Worm (Caenorhabditis elegans) whole organism, L2 larva: Measurements from ENCODE around the gene egg-2.

ENCODE experiments used
- C34F6.9 ChIP-seq: fragments of 150-350 bp; optimal IDR thresholded peaks from 2 replicates; lab custom pipeline; 2014; ENCODE audit warnings: missing biosample characterization, missing genetic modification characterization
- F13H6.1 ChIP-seq: sonication (generic microtip); optimal IDR thresholded peaks from 2 replicates; lab custom pipeline; 2016; ENCODE audit warnings: missing genetic modification characterization, missing compliant biosample characterization
- R02D3.7 ChIP-seq: fragments of 150-350 bp; optimal IDR thresholded peaks from 2 replicates; lab custom pipeline; 2014; ENCODE audit warnings: missing biosample characterization, missing genetic modification characterization
- Y55F3AM.14 ChIP-seq: fragments of 200-800 bp; sonication (Bioruptor generic); optimal IDR thresholded peaks from 2 replicates; lab custom pipeline; 2018; ENCODE audit warnings: mild to moderate bottlenecking, missing genetic modification characterization, missing compliant biosample characterization
- ZK546.5 ChIP-seq: sonication (generic microtip); optimal IDR thresholded peaks from 2 replicates; lab custom pipeline; 2017; ENCODE audit warnings: missing biosample characterization, missing genetic modification characterization
- aly-2 ChIP-seq: fragments of 150-350 bp; optimal IDR thresholded peaks from 2 replicates; lab custom pipeline; 2014; ENCODE audit warnings: missing biosample characterization, missing genetic modification characterization
- ceh-16 ChIP-seq: fragments of 150-350 bp; optimal IDR thresholded peaks from 2 replicates; lab custom pipeline; 2014; ENCODE audit warnings: missing biosample characterization, missing genetic modification characterization
- ceh-82 ChIP-seq: fragments of 150-350 bp; optimal IDR thresholded peaks from 2 replicates; lab custom pipeline; 2014; ENCODE audit warnings: missing biosample characterization, missing genetic modification characterization
- crh-2 ChIP-seq: sonication (generic microtip); optimal IDR thresholded peaks from 2 replicates; lab custom pipeline; 2017; ENCODE audit warnings: missing biosample characterization, missing genetic modification characterization
- egl-27 ChIP-seq: sonication (generic microtip); optimal IDR thresholded peaks from 3 replicates; lab custom pipeline; 2017; ENCODE audit warnings: missing biosample characterization, missing genetic modification reagents, missing genetic modification characterization
- elt-3 ChIP-seq: sonication (generic microtip); optimal IDR thresholded peaks from 2 replicates; lab custom pipeline; 2017; ENCODE audit warnings: missing biosample characterization, missing genetic modification characterization
- fos-1 ChIP-seq: fragments of 150-350 bp; optimal IDR thresholded peaks from 2 replicates; lab custom pipeline; 2014; ENCODE audit warnings: missing biosample characterization, missing genetic modification characterization
- gmeb-1 ChIP-seq: fragments of 150-350 bp; optimal IDR thresholded peaks from 2 replicates; lab custom pipeline; 2014; ENCODE audit warnings: missing biosample characterization, missing genetic modification characterization
- lin-13 ChIP-seq: fragments of 150-350 bp; optimal IDR thresholded peaks from 2 replicates; lab custom pipeline; 2014; ENCODE audit warnings: missing biosample characterization, missing genetic modification reagents, missing genetic modification characterization
- lin-39 ChIP-seq: fragments of 150-350 bp; optimal IDR thresholded peaks from 2 replicates; lab custom pipeline; 2014; ENCODE audit warnings: missing biosample characterization, missing genetic modification reagents, missing genetic modification characterization
- lsy-2 ChIP-seq, 2 experiments: fragments of 150-350 bp in 1 of 2; sonication (generic microtip) in 1 of 2; optimal IDR thresholded peaks; 2 replicates each; lab custom pipeline; 2014 to 2017; ENCODE audit warnings: missing biosample characterization in 2 of 2, missing genetic modification characterization in 2 of 2
- mab-5 ChIP-seq: fragments of 150-350 bp; optimal IDR thresholded peaks from 2 replicates; lab custom pipeline; 2014; ENCODE audit warnings: missing biosample characterization, missing genetic modification characterization
- nhr-10 ChIP-seq: sonication (generic microtip); optimal IDR thresholded peaks from 2 replicates; lab custom pipeline; 2017; ENCODE audit warnings: missing biosample characterization, missing genetic modification characterization
- nhr-11 ChIP-seq: fragments of 150-350 bp; optimal IDR thresholded peaks from 2 replicates; lab custom pipeline; 2014; ENCODE audit warnings: missing biosample characterization, missing genetic modification characterization
- nhr-12 ChIP-seq: fragments of 150-350 bp; optimal IDR thresholded peaks from 2 replicates; lab custom pipeline; 2014; ENCODE audit warnings: missing biosample characterization, missing genetic modification characterization
- nhr-129 ChIP-seq: fragments of 150-350 bp; optimal IDR thresholded peaks from 2 replicates; lab custom pipeline; 2014; ENCODE audit warnings: missing biosample characterization, missing genetic modification characterization
- nhr-23 ChIP-seq: fragments of 150-350 bp; optimal IDR thresholded peaks from 2 replicates; lab custom pipeline; 2014; ENCODE audit warnings: missing biosample characterization, missing genetic modification reagents, missing genetic modification characterization
- nhr-237 ChIP-seq: fragments of 150-350 bp; optimal IDR thresholded peaks from 2 replicates; lab custom pipeline; 2014; ENCODE audit warnings: missing biosample characterization, missing genetic modification characterization
- nhr-25 ChIP-seq: fragments of 150-350 bp; sonication (generic microtip); optimal IDR thresholded peaks from 3 replicates; lab custom pipeline; 2014; ENCODE audit warnings: missing biosample characterization, missing genetic modification characterization
- peb-1 ChIP-seq: fragments of 150-350 bp; optimal IDR thresholded peaks from 2 replicates; lab custom pipeline; 2014; ENCODE audit warnings: missing biosample characterization, missing genetic modification characterization
- sem-4 ChIP-seq: fragments of 150-350 bp; optimal IDR thresholded peaks from 2 replicates; lab custom pipeline; 2014; ENCODE audit warnings: missing biosample characterization, missing genetic modification reagents, missing genetic modification characterization
- skn-1 ChIP-seq: sonication (generic microtip); optimal IDR thresholded peaks from 2 replicates; lab custom pipeline; 2017; ENCODE audit warnings: missing biosample characterization, missing genetic modification characterization
- sma-3 ChIP-seq: sonication (generic microtip); optimal IDR thresholded peaks from 2 replicates; lab custom pipeline; 2016; ENCODE audit warnings: missing genetic modification reagents, missing genetic modification characterization, missing compliant biosample characterization
- sma-9 ChIP-seq, 2 experiments: fragments of 150-350 bp in 1 of 2; sonication (generic microtip) in 1 of 2; optimal IDR thresholded peaks; 2 replicates each; lab custom pipeline; 2014 to 2016; ENCODE audit warnings: missing genetic modification characterization in 2 of 2, mild to moderate bottlenecking in 1 of 2, missing biosample characterization in 1 of 2, missing compliant biosample characterization in 1 of 2, missing genetic modification reagents in 1 of 2, moderate library complexity in 1 of 2
- unc-39 ChIP-seq: fragments of 150-350 bp; optimal IDR thresholded peaks from 2 replicates; lab custom pipeline; 2014; ENCODE audit warnings: missing biosample characterization, missing genetic modification characterization
- unc-55 ChIP-seq: fragments of 150-350 bp; sonication (generic microtip); optimal IDR thresholded peaks from 3 replicates; lab custom pipeline; 2014; ENCODE audit warnings: missing biosample characterization, missing genetic modification reagents, missing genetic modification characterization
- ztf-1 ChIP-seq: fragments of 200-800 bp; sonication (Bioruptor generic); conservative IDR thresholded peaks from 2 replicates; pipeline ENCODE4 v1.3.6; 2022; ENCODE audit warnings: missing genetic modification characterization, missing compliant biosample characterization

Gene egg-2

DNA sequence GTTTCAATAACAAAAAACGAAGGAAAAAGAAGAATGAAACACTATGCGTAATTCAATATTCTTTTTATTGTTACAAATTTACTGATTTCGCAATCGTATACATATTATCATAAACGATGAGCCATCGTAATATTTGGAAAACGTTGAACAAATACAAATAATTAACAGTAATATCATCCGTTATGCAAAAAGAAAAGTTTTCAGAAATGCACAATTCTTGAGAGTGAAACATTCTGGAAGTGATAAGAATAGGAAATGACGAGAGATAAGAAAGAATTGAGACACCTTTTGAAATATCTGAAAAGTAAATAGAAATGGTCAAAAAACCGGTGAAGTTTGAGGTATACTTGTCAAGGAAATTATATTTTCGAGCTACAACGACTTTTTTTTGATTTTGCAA is 21.1 kb upstream of the egg-2 start:
- TF ChIP-seq fos-1 (peak; percentile 76), nhr-11 (tag; lab: Kevin White, UChicago) (no peak)

DNA sequence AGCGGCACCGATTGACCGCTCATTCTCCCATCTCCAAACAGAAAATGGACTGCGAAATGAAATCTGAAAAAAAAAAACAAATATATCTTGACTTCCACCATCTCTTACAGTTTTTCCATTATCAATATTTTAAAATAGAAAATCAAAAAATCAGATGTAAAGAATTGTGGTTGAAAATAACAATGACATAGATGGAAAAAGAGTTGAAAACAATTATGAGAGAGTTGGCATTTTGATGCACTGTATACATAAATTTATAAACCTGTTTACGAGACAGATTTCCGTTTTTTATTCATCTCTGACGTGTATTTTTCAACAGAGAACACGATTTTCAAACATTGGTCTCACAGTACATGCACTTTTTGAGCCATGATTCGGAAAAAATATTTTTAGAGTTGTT is 20.3 kb upstream of the egg-2 start, which contains the start of gene ZK418.7:
Gene ZK418.7, minus strand, starts transcription at position 101 of the 400 bp plus-strand sequence.
- no peak for TF ChIP-seq egl-27 (tag; lab: Kevin White, UChicago)
- no peak for TF ChIP-seq nhr-25 (tag; lab: Kevin White, UChicago)
- TF ChIP-seq lin-13 = no peak

DNA sequence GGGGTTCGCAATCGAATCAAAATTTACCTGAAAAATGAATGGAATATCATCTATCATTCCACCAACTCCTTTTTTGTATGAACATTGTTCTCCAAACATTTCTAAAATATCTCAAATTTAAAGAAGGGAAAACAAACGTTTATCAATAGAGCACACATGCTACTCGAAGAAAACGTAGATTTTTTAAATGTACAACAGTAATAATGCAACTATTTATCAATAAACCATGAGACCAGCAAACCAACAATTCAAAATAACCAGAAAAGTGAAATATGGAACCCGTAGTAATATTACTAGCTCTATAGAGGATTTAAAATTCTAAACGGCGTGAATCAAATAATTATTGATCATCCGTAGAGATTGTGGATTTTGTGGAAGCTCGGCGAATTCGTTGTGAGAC is 18.4 kb upstream of the egg-2 start, which contains the start of gene ZK418.6:
Gene ZK418.6, minus strand, starts transcription at position 101 of the 400 bp plus-strand sequence.
- TF ChIP-seq lin-13 = no peak
- no peak for TF ChIP-seq nhr-129 (tag; lab: Kevin White, UChicago)
- TF ChIP-seq nhr-10 (tag; lab: Kevin White, UChicago) = no peak
- TF ChIP-seq nhr-237 (tag; lab: Kevin White, UChicago) = no peak
- no peak for TF ChIP-seq nhr-25 (tag; lab: Kevin White, UChicago)
- TF ChIP-seq aly-2 = no peak
- TF ChIP-seq fos-1 = no peak
- no peak for TF ChIP-seq unc-55 (GFP tag; lab: Kevin White, UChicago)
- TF ChIP-seq, all 48 proteins: peak for 0

DNA sequence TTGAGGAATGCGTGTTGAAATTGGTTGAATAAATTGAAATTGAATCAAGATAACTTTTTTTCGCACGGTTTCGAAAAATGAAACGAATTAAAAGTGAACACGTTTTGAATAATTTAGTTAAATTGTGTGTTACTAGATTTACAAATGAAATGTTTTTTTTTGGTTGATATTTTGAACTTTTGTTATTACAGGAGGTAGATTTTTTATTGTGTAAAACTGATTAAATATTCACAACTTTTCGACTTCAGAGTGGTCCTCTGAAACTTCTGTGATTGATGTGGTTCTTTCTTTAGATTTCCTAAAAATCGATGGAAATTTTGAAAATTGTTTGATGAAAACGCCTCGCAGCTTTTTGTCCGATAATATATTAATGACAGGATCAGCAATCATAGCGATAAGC is 16.0 kb upstream of the egg-2 start, which contains the start of gene ZK418.13:
Gene ZK418.13, minus strand, starts transcription at position 101 of the 400 bp plus-strand sequence.
- no peak for TF ChIP-seq C34F6.9 (tag; lab: Kevin White, UChicago)
- no peak for TF ChIP-seq sma-9 (GFP tag; optimal IDR thresholded peaks at IDR 0.05; lab: Kevin White, UChicago)
- no peak for TF ChIP-seq sma-9 (tag; optimal IDR thresholded peaks at IDR 0.05; lab: Kevin White, UChicago)
- no peak for TF ChIP-seq nhr-25 (tag; lab: Kevin White, UChicago)
- no peak for TF ChIP-seq aly-2
- TF ChIP-seq nhr-10 (tag; lab: Kevin White, UChicago) = no peak
- no peak for TF ChIP-seq fos-1
- no peak for TF ChIP-seq nhr-23 (tag; lab: Kevin White, UChicago)
- TF ChIP-seq ceh-16 (tag; lab: Kevin White, UChicago) = no peak
- TF ChIP-seq lsy-2 (tag; optimal IDR thresholded peaks at IDR 0.05; lab: Kevin White, UChicago) = no peak
- TF ChIP-seq nhr-237 (tag; lab: Kevin White, UChicago) = no peak
- TF ChIP-seq skn-1 (tag; lab: Kevin White, UChicago) = no peak
- TF ChIP-seq F13H6.1 (tag; lab: Kevin White, UChicago) = no peak
- no peak for TF ChIP-seq nhr-11 (tag; lab: Kevin White, UChicago)

DNA sequence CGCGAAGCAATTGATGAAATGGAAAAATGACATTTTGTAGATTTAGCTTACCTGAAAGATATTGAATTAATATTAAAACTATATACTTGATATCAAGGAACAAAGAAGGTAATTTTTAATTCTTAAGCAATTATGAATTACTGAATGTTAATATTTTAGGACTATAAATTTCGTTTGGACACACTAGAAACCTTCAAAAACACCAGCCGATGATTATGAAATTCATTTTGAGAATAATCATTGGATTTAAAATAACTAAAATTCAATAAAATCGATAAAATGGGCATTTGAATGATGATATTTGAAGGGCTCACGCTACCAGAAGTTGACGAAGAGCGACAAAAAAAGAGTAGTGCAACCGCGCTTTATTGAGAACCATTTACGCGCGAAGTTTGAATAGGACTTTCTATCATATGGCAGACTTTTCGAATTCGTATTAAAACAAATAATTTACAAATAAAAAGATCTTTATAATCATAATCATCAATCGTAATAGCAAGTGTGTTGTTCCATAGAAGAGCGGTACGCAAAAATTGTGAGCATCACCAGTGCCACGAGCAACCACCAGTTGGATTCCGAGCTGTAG is 13.5 kb upstream of the egg-2 start, which contains the start of gene ZK418.5:
Gene ZK418.5, minus strand, starts transcription at position 51 of the 586 bp plus-strand sequence.
- TF ChIP-seq fos-1 (no peak), gmeb-1 (tag; lab: Kevin White, UChicago) (peak; percentile 97), C34F6.9 (tag; lab: Kevin White, UChicago) (peak; percentile 56), nhr-12 (tag; lab: Kevin White, UChicago) (no peak), sma-3 (GFP tag; lab: Kevin White, UChicago) (peak; percentile 41), ZK546.5 (tag; lab: Kevin White, UChicago) (no peak), skn-1 (tag; lab: Kevin White, UChicago) (peak; percentile 28), egl-27 (tag; lab: Kevin White, UChicago) (peak; percentile 3), nhr-129 (tag; lab: Kevin White, UChicago) (peak; percentile 55), unc-55 (GFP tag; lab: Kevin White, UChicago) (peak; percentile 70), unc-39 (no peak), peb-1 (no peak), elt-3 (tag; lab: Kevin White, UChicago) (no peak), sma-9 (GFP tag; optimal IDR thresholded peaks at IDR 0.05; lab: Kevin White, UChicago) (peak; percentile 28), sma-9 (tag; optimal IDR thresholded peaks at IDR 0.05; lab: Kevin White, UChicago) (no peak), crh-2 (tag; lab: Kevin White, UChicago) (peak; percentile 49), ztf-1 (GFP tag; lab: Robert Waterston, UW) (no peak), mab-5 (tag; lab: Kevin White, UChicago) (peak; percentile 25), lin-13 (peak; percentile 45), lsy-2 (tag; optimal IDR thresholded peaks at IDR 0.05; lab: Kevin White, UChicago) (peak; percentile 30 to 77), R02D3.7 (no peak)

DNA sequence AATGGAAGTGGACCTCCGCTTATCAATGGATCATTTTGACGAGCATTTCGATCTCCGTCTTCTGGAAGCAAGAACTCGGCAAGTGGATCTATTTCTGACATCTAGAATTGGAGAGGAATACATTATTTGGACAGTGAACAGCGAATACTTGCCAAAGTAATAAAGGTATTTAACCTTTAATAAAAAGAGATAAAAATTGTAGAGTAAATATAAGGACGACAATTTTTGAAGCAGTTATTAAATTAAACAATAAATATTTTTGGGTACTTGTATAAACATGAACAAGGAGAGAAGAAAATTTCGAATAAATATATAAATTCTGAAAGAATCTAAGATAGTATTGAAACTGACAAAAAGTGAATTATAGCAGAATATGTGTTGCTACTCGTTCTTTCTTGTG is 12.1 kb upstream of the egg-2 start, which contains the start of gene lin-37:
Gene lin-37, minus strand, starts transcription at position 101 of the 400 bp plus-strand sequence.
- no peak for TF ChIP-seq ceh-82
- no peak for TF ChIP-seq Y55F3AM.14 (GFP tag; lab: Kevin White, UChicago)
- TF ChIP-seq lin-39 (tag; lab: Kevin White, UChicago) = no peak
- TF ChIP-seq sem-4 (tag; lab: Kevin White, UChicago) = no peak
- no peak for TF ChIP-seq F13H6.1 (tag; lab: Kevin White, UChicago)
- TF ChIP-seq, all 48 proteins: peak for 0
